Worm (Caenorhabditis elegans): ENCODE data around the gene T13C2.2.

Gene T13C2.2

ce11 chrII:6823912-6824311, 31.9 kb downstream of the T13C2.2 start:
- peak; percentile 14 for TF ChIP-seq ces-1 (GFP tag; optimal IDR thresholded peaks at IDR 0.05)
- peak; percentile 6 for TF ChIP-seq unc-120 (tag; optimal IDR thresholded peaks at IDR 0.05; ENCODE audit: poor library complexity, severe bottlenecking)
- no peak for TF ChIP-seq snpc-4 (tag; optimal IDR thresholded peaks at IDR 0.05)

ce11 chrII:6824524-6824923, 32.5 kb downstream of the T13C2.2 start:
- TF ChIP-seq mls-2 (tag; optimal IDR thresholded peaks at IDR 0.05) (no peak), bed-3 (GFP tag; optimal IDR thresholded peaks at IDR 0.05) (no peak), unc-62 (GFP tag; optimal IDR thresholded peaks at IDR 0.05) (peak; percentile 91)

- no peak for TF ChIP-seq drap-1 (GFP tag; optimal IDR thresholded peaks at IDR 0.05)
- TF ChIP-seq bed-3 (GFP tag; optimal IDR thresholded peaks at IDR 0.05): no peak
- TF ChIP-seq mep-1 (tag; optimal IDR thresholded peaks at IDR 0.05): no peak
- peak; percentile 62 for TF ChIP-seq hlh-1 (tag; optimal IDR thresholded peaks at IDR 0.05)
- TF ChIP-seq nhr-237 (tag; optimal IDR thresholded peaks at IDR 0.05): no peak
- TF ChIP-seq cnd-1 (tag; optimal IDR thresholded peaks at IDR 0.05): no peak
- TF ChIP-seq ham-2 (GFP tag; optimal IDR thresholded peaks at IDR 0.05): peak; percentile 90
- TF ChIP-seq ceh-39 (tag; optimal IDR thresholded peaks at IDR 0.05): no peak
- no peak for TF ChIP-seq pha-4 (tag; optimal IDR thresholded peaks at IDR 0.05)
- TF ChIP-seq lsy-2 (tag; optimal IDR thresholded peaks at IDR 0.05): no peak
- TF ChIP-seq ceh-43 (GFP tag; optimal IDR thresholded peaks at IDR 0.05): no peak
- TF ChIP-seq sem-2 (GFP tag; optimal IDR thresholded peaks at IDR 0.05): no peak
- no peak for TF ChIP-seq flh-1 (GFP tag; optimal IDR thresholded peaks at IDR 0.05)
- peak; percentile 96 for TF ChIP-seq unc-62 (GFP tag; optimal IDR thresholded peaks at IDR 0.05)
- no peak for TF ChIP-seq blmp-1 (tag; optimal IDR thresholded peaks at IDR 0.05)
- TF ChIP-seq nhr-76 (tag; optimal IDR thresholded peaks at IDR 0.05): no peak
- TF ChIP-seq mls-2 (tag; optimal IDR thresholded peaks at IDR 0.05): peak; percentile 20
- TF ChIP-seq sptf-1 (tag; optimal IDR thresholded peaks at IDR 0.05): no peak
- TF ChIP-seq mab-5 (tag; optimal IDR thresholded peaks at IDR 0.05): peak; percentile 84
- TF ChIP-seq ces-1 (GFP tag; optimal IDR thresholded peaks at IDR 0.05): peak; percentile 90
- TF ChIP-seq zip-8 (tag; optimal IDR thresholded peaks at IDR 0.05): no peak
- TF ChIP-seq M03D4.4 (tag; optimal IDR thresholded peaks at IDR 0.05): peak; percentile 21
- peak; percentile 77 for TF ChIP-seq unc-120 (tag; optimal IDR thresholded peaks at IDR 0.05; ENCODE audit: poor library complexity, severe bottlenecking)
- no peak for TF ChIP-seq ceh-83 (GFP tag; optimal IDR thresholded peaks at IDR 0.05)
- TF ChIP-seq elt-1 (tag; optimal IDR thresholded peaks at IDR 0.05; ENCODE audit: borderline replicate concordance, insufficient read depth): no peak
- no peak for TF ChIP-seq snpc-4 (tag; optimal IDR thresholded peaks at IDR 0.05)
Measured at ce11 chrII:6825732-6826131, 33.7 kb downstream of the T13C2.2 start.

- TF ChIP-seq ceh-83 (GFP tag; optimal IDR thresholded peaks at IDR 0.05) (no peak), ceh-43 (GFP tag; optimal IDR thresholded peaks at IDR 0.05) (no peak), sptf-1 (tag; optimal IDR thresholded peaks at IDR 0.05) (no peak), nhr-76 (tag; optimal IDR thresholded peaks at IDR 0.05) (no peak), hlh-1 (tag; optimal IDR thresholded peaks at IDR 0.05) (peak; percentile 72), unc-62 (GFP tag; optimal IDR thresholded peaks at IDR 0.05) (peak; percentile 7), unc-120 (tag; optimal IDR thresholded peaks at IDR 0.05; ENCODE audit: poor library complexity, severe bottlenecking) (peak; percentile 83), ces-1 (GFP tag; optimal IDR thresholded peaks at IDR 0.05) (peak; percentile 54), lin-13 (tag; optimal IDR thresholded peaks at IDR 0.05) (no peak), blmp-1 (tag; optimal IDR thresholded peaks at IDR 0.05) (peak; percentile 76), nhr-28 (tag; optimal IDR thresholded peaks at IDR 0.05) (no peak), nhr-12 (tag; optimal IDR thresholded peaks at IDR 0.05) (no peak), mab-5 (tag; optimal IDR thresholded peaks at IDR 0.05) (no peak)
Measured at ce11 chrII:6826726-6827125, 34.7 kb downstream of the T13C2.2 start.

- TF ChIP-seq snpc-4 (tag; optimal IDR thresholded peaks at IDR 0.05) (no peak), blmp-1 (tag; optimal IDR thresholded peaks at IDR 0.05) (no peak), mab-5 (tag; optimal IDR thresholded peaks at IDR 0.05) (no peak), lsy-2 (tag; optimal IDR thresholded peaks at IDR 0.05) (no peak), ztf-11 (tag; optimal IDR thresholded peaks at IDR 0.05) (no peak), ceh-83 (GFP tag; optimal IDR thresholded peaks at IDR 0.05) (no peak), unc-39 (tag; optimal IDR thresholded peaks at IDR 0.05) (no peak), unc-120 (tag; optimal IDR thresholded peaks at IDR 0.05; ENCODE audit: poor library complexity, severe bottlenecking) (peak; percentile 6), drap-1 (GFP tag; optimal IDR thresholded peaks at IDR 0.05) (no peak), ceh-43 (GFP tag; optimal IDR thresholded peaks at IDR 0.05) (no peak), tbx-8 (GFP tag; optimal IDR thresholded peaks at IDR 0.05) (no peak), ces-1 (GFP tag; optimal IDR thresholded peaks at IDR 0.05) (peak; percentile 81), M03D4.4 (tag; optimal IDR thresholded peaks at IDR 0.05) (peak; percentile 21), unc-62 (GFP tag; optimal IDR thresholded peaks at IDR 0.05) (peak; percentile 89), nhr-28 (tag; optimal IDR thresholded peaks at IDR 0.05) (no peak), elt-1 (tag; optimal IDR thresholded peaks at IDR 0.05; ENCODE audit: borderline replicate concordance, insufficient read depth) (peak; percentile 42), sptf-1 (tag; optimal IDR thresholded peaks at IDR 0.05) (peak; percentile 53), nhr-76 (tag; optimal IDR thresholded peaks at IDR 0.05) (no peak), nhr-237 (tag; optimal IDR thresholded peaks at IDR 0.05) (peak; percentile 34), ceh-39 (tag; optimal IDR thresholded peaks at IDR 0.05) (no peak), flh-1 (GFP tag; optimal IDR thresholded peaks at IDR 0.05) (no peak), nhr-2 (tag; optimal IDR thresholded peaks at IDR 0.05) (peak; percentile 67), lin-13 (tag; optimal IDR thresholded peaks at IDR 0.05) (no peak), lin-32 (GFP tag; optimal IDR thresholded peaks at IDR 0.05) (no peak), elt-3 (tag; optimal IDR thresholded peaks at IDR 0.05) (no peak), zip-8 (tag; optimal IDR thresholded peaks at IDR 0.05) (no peak), hlh-1 (tag; optimal IDR thresholded peaks at IDR 0.05) (peak; percentile 94), bed-3 (GFP tag; optimal IDR thresholded peaks at IDR 0.05) (peak; percentile 14), sem-2 (GFP tag; optimal IDR thresholded peaks at IDR 0.05) (peak; percentile 20), nhr-12 (tag; optimal IDR thresholded peaks at IDR 0.05) (no peak), cnd-1 (tag; optimal IDR thresholded peaks at IDR 0.05) (peak; percentile 64), pha-4 (tag; optimal IDR thresholded peaks at IDR 0.05) (peak; percentile 12), mep-1 (tag; optimal IDR thresholded peaks at IDR 0.05) (peak; percentile 51), mls-2 (tag; optimal IDR thresholded peaks at IDR 0.05) (peak; percentile 68), ham-2 (GFP tag; optimal IDR thresholded peaks at IDR 0.05) (peak; percentile 72)
Measured at ce11 chrII:6827388-6827787, 35.4 kb downstream of the T13C2.2 start.

All from whole organism, mixed stage, embryonic.